Fruit fly (Drosophila melanogaster): ENCODE data around the gene CG10651.

The CG10651 gene

DNA sequence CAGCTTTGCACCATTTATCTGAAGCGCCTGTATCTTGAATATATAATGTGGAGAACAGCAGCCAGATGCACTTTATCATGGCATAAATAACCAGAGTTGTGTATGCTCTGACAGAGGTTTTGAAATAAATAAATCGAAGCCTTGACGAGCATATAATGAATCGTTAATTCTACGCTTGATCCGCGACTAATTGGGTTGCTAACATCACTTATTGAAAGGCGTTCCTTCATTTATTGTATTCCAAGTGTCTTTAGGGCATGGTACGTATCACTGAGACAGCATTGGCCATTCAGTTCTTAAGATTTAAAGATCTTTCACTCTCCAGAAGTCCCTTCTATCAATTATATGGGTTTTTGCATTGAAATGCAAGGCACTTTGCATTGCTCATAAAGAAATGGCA, at the start of gene CG10651:
Gene CG10651 (minus strand): TSS at position 101 of the 400 bp plus-strand sequence.
- TF ChIP-seq sage (GFP tag; optimal IDR thresholded peaks at IDR 0.05) = no peak
- TF ChIP-seq Rel (GFP tag; optimal IDR thresholded peaks at IDR 0.05) = no peak
- TF ChIP-seq Rel (tag; optimal IDR thresholded peaks at IDR 0.05) = no peak
- TF ChIP-seq dmrt93B (GFP tag; optimal IDR thresholded peaks at IDR 0.05) = no peak
- no peak for TF ChIP-seq Vsx2 (GFP tag; optimal IDR thresholded peaks at IDR 0.05; ENCODE audit: partially characterized antibody)
- no peak for TF ChIP-seq CG32264 (GFP tag; optimal IDR thresholded peaks at IDR 0.05)

DNA sequence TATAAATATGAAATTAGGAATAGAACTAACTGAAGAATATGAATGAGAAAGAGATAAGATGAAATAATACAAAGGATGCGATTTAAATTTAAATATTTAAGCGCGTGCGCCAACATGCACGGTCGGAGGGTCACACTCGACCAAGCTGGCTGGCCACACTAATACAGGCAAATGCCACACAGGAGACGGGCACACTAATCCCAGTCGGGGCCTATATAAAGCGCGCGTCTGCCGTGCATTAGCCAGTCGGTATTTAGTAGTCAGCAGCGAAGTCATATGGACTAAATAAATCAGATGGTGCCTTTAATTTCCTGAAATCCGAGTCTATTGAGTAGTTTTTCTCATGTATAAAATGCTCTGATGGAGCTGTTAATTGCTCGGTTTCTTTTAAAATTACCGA, 13.6 kb upstream of the CG10651 start:
- TF ChIP-seq Dif (GFP tag; optimal IDR thresholded peaks at IDR 0.05; ENCODE audit: partially characterized antibody) = no peak
- TF ChIP-seq dmrt93B (GFP tag; optimal IDR thresholded peaks at IDR 0.05) = no peak
- TF ChIP-seq Hr83 (GFP tag; optimal IDR thresholded peaks at IDR 0.05; ENCODE audit: poor library complexity, severe bottlenecking) = peak; percentile 34

DNA sequence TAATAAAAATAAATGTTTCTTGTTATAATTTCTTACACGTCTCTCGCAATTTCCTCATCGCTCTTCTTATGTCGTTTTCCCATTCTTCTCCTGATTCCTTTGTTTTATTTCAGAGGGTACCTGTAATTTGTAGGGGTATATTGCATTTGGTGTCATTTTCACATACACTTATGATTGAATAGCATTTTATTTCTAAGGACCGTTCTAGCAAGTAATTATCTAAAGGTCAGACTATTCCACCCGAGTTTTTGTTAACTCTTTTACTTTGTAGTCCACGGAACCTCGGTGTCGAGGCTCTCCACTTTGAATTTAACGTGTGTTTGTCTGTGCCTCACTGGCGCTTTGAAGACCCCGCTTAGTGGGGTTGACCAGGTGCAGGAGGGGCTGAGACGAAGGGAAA, 11.5 kb upstream of the CG10651 start:
- peak; percentile 39 for TF ChIP-seq ey (GFP tag; optimal IDR thresholded peaks at IDR 0.05)
- TF ChIP-seq CrebA (GFP tag; optimal IDR thresholded peaks at IDR 0.05; ENCODE audit: borderline replicate concordance) = no peak
- TF ChIP-seq Dif (GFP tag; optimal IDR thresholded peaks at IDR 0.05; ENCODE audit: partially characterized antibody) = no peak
- TF ChIP-seq OdsH (GFP tag; optimal IDR thresholded peaks at IDR 0.05) = no peak
- no peak for TF ChIP-seq jim (GFP tag; optimal IDR thresholded peaks at IDR 0.05)
- no peak for TF ChIP-seq Vsx2 (GFP tag; optimal IDR thresholded peaks at IDR 0.05; ENCODE audit: partially characterized antibody)
- TF ChIP-seq Mio (GFP tag; optimal IDR thresholded peaks at IDR 0.05) = no peak
- TF ChIP-seq rgr (GFP tag; optimal IDR thresholded peaks at IDR 0.05) = peak; percentile 12
- TF ChIP-seq Sp1 (GFP tag; optimal IDR thresholded peaks at IDR 0.05) = no peak
- TF ChIP-seq pan (optimal IDR thresholded peaks at IDR 0.05) = no peak
- TF ChIP-seq h (GFP tag; optimal IDR thresholded peaks at IDR 0.05) = peak; percentile 8
- TF ChIP-seq CG32264 (GFP tag; optimal IDR thresholded peaks at IDR 0.05) = no peak
- no peak for TF ChIP-seq GATAd (GFP tag; optimal IDR thresholded peaks at IDR 0.05)
- TF ChIP-seq N (GFP tag; optimal IDR thresholded peaks at IDR 0.05) = no peak
- no peak for TF ChIP-seq br (GFP tag; optimal IDR thresholded peaks at IDR 0.05)
- peak; percentile 19 for TF ChIP-seq fru (GFP tag; optimal IDR thresholded peaks at IDR 0.05)
- TF ChIP-seq sv (GFP tag; optimal IDR thresholded peaks at IDR 0.05) = no peak
- TF ChIP-seq Rel (GFP tag; optimal IDR thresholded peaks at IDR 0.05) = no peak
- TF ChIP-seq Rel (tag; optimal IDR thresholded peaks at IDR 0.05) = no peak
- TF ChIP-seq CG9705 (GFP tag; optimal IDR thresholded peaks at IDR 0.05) = no peak
- TF ChIP-seq woc (GFP tag; optimal IDR thresholded peaks at IDR 0.05) = no peak
- TF ChIP-seq usp (GFP tag; optimal IDR thresholded peaks at IDR 0.05) = no peak
- TF ChIP-seq HLH106 (tag; optimal IDR thresholded peaks at IDR 0.05) = no peak
- no peak for TF ChIP-seq Jra (GFP tag; optimal IDR thresholded peaks at IDR 0.05)
- TF ChIP-seq dsf (GFP tag; optimal IDR thresholded peaks at IDR 0.05; ENCODE audit: borderline replicate concordance) = no peak
- TF ChIP-seq Hnf4 (GFP tag; optimal IDR thresholded peaks at IDR 0.05) = no peak
- TF ChIP-seq Dfd (GFP tag; optimal IDR thresholded peaks at IDR 0.05) = no peak
- no peak for TF ChIP-seq Myc (optimal IDR thresholded peaks at IDR 0.05)
- no peak for TF ChIP-seq Hr83 (GFP tag; optimal IDR thresholded peaks at IDR 0.05; ENCODE audit: poor library complexity, severe bottlenecking)
- TF ChIP-seq psq (GFP tag; optimal IDR thresholded peaks at IDR 0.05) = no peak
- no peak for TF ChIP-seq tai (GFP tag; optimal IDR thresholded peaks at IDR 0.05)
- TF ChIP-seq lola (GFP tag; optimal IDR thresholded peaks at IDR 0.05) = no peak
- no peak for TF ChIP-seq Abd-B (GFP tag; optimal IDR thresholded peaks at IDR 0.05)
- TF ChIP-seq sage (GFP tag; optimal IDR thresholded peaks at IDR 0.05) = no peak
- TF ChIP-seq dmrt93B (GFP tag; optimal IDR thresholded peaks at IDR 0.05) = no peak
- no peak for TF ChIP-seq brk (GFP tag; optimal IDR thresholded peaks at IDR 0.05)
- TF ChIP-seq Hr78 (GFP tag; optimal IDR thresholded peaks at IDR 0.05) = no peak
- peak in 1 of 2 experiments; percentile 31 for TF ChIP-seq foxo (GFP tag; optimal IDR thresholded peaks at IDR 0.05)

DNA sequence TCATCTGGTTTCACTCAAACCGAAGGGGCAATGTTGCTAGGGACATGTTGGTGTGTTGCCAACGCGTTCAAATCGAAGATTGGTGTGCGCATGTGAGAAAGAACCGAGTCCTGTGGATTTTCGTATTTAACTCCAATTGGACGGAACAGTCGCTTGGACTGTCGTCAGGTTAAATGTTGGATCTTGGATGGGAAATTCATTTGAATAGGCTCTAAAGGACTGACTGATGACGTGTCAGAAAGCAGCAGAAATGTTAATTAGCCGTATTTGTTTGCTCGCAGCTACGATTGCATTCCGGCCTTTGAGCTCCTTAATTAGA, 13.5 kb downstream of the CG10651 start:
- TF ChIP-seq foxo (GFP tag; optimal IDR thresholded peaks at IDR 0.05) = no peak
- no peak for TF ChIP-seq Dif (GFP tag; optimal IDR thresholded peaks at IDR 0.05; ENCODE audit: partially characterized antibody)
- TF ChIP-seq rgr (GFP tag; optimal IDR thresholded peaks at IDR 0.05) = no peak
- no peak for TF ChIP-seq Vsx2 (GFP tag; optimal IDR thresholded peaks at IDR 0.05; ENCODE audit: partially characterized antibody)
- no peak for TF ChIP-seq HLH106 (tag; optimal IDR thresholded peaks at IDR 0.05)
- no peak for TF ChIP-seq Hr78 (GFP tag; optimal IDR thresholded peaks at IDR 0.05)
- no peak for TF ChIP-seq OdsH (GFP tag; optimal IDR thresholded peaks at IDR 0.05)
- TF ChIP-seq dl (GFP tag; optimal IDR thresholded peaks at IDR 0.05; ENCODE audit: insufficient read depth in 1 of 2, partially characterized antibody in 2 of 2) = no peak
- no peak for TF ChIP-seq Dfd (GFP tag; optimal IDR thresholded peaks at IDR 0.05)
- no peak for TF ChIP-seq sage (GFP tag; optimal IDR thresholded peaks at IDR 0.05)
